Fruit fly (Drosophila melanogaster): Measurements from ENCODE around the gene P5cr.

P5cr gene

DNA sequence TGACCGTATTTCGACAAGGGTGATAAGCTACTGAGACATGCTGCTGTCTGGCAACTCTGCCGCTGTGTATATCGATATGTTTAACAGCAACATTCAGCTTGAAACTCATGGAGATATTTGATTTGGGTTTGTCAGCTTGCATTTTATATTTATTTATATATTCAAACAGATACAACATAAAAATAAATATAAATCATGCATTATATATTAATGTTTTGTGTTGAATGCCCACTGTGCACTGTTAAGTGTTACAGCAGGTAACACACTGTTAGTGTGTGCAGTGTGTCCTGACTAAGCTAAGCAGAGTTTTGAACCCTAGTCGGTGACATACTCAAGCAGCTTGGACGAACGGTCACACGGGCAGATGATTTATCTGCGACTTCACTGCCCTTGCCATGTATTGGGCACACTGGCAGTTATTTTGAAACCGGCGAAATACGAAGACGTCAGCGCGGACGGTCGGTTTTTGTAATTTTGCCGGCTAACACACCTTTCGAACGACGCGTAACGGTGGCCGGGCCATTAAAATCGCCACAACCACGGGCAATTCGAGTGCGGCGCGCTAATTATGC lies 45.0 kb upstream of the P5cr start, which contains the start of the genes snRNP-U1-C and gukh (continued):
- peak; percentile 35 for TF ChIP-seq Poxn (GFP tag; IDR thresholded peaks at IDR 0.05)
- peak; percentile 84 for TF ChIP-seq sens-2 (GFP tag; IDR thresholded peaks at IDR 0.05)
- TF ChIP-seq Camta (GFP tag; optimal IDR thresholded peaks at IDR 0.05): no peak
- peak; percentile 61 for TF ChIP-seq dati (GFP tag; IDR thresholded peaks at IDR 0.05)
- TF ChIP-seq CG12219 (GFP tag; optimal IDR thresholded peaks at IDR 0.05): peak; percentile 61
- peak; percentile 66 for TF ChIP-seq twi (tag; optimal IDR thresholded peaks at IDR 0.05)
- 0 out of 2 replicates have a peak, but pooled peaks have one; percentile 24 for TF ChIP-seq sim (GFP tag; IDR thresholded peaks at IDR 0.05)
- TF ChIP-seq CG17385 (GFP tag; optimal IDR thresholded peaks at IDR 0.05): peak; percentile 67
- no peak for TF ChIP-seq D (optimal IDR thresholded peaks at IDR 0.05)
- TF ChIP-seq D (GFP tag; optimal IDR thresholded peaks at IDR 0.05): peak; percentile 53
- TF ChIP-seq ttk (GFP tag; IDR thresholded peaks at IDR 0.05): peak; percentile 73
- TF ChIP-seq CG6854 (GFP tag; optimal IDR thresholded peaks at IDR 0.05): peak; percentile 18
- TF ChIP-seq CG2889 (GFP tag; IDR thresholded peaks at IDR 0.05): peak; percentile 86
- peak; percentile 85 for TF ChIP-seq trem (tag; optimal IDR thresholded peaks at IDR 0.05)
- peak; percentile 25 for TF ChIP-seq grn (GFP tag; optimal IDR thresholded peaks at IDR 0.05)
- TF ChIP-seq ara (GFP tag; IDR thresholded peaks at IDR 0.05): no peak
- peak; percentile 91 for TF ChIP-seq Xrp1 (GFP tag; IDR thresholded peaks at IDR 0.05)
- peak; percentile 75; the same call in 2 of the 3 replicates for TF ChIP-seq otp (GFP tag; IDR thresholded peaks at IDR 0.05)
- TF ChIP-seq toy (GFP tag; IDR thresholded peaks at IDR 0.05): 0 out of 2 replicates have a peak, but pooled peaks have one; percentile 33
- TF ChIP-seq CG16863 (GFP tag; optimal IDR thresholded peaks at IDR 0.05): peak; percentile 11
- TF ChIP-seq so (GFP tag; IDR thresholded peaks at IDR 0.05): peak; percentile 87
- peak; percentile 82 for TF ChIP-seq esg (GFP tag; conservative IDR thresholded peaks at IDR 0.05)
- TF ChIP-seq stc (GFP tag; IDR thresholded peaks at IDR 0.05): peak; percentile 77; the same call in 1 of the 2 replicates
- TF ChIP-seq CG16813 (GFP tag; IDR thresholded peaks at IDR 0.05; ENCODE audit: partially characterized antibody): peak; percentile 69; the same call in 2 of the 3 replicates
- TF ChIP-seq Stat92E (GFP tag; optimal IDR thresholded peaks at IDR 0.05): peak in 1 of 3 experiments; percentile 70
- peak; percentile 72 for TF ChIP-seq dmrt11E (tag; optimal IDR thresholded peaks at IDR 0.05)
- TF ChIP-seq HLH4C (GFP tag; IDR thresholded peaks at IDR 0.05; ENCODE audit: partially characterized antibody): peak; percentile 48; the same call in 1 of the 3 replicates
- TF ChIP-seq CG9727 (GFP tag; optimal IDR thresholded peaks at IDR 0.05): peak; percentile 76
- TF ChIP-seq NC2α (GFP tag; optimal IDR thresholded peaks at IDR 0.05): no peak
- peak; percentile 70 for TF ChIP-seq Abd-B (GFP tag; optimal IDR thresholded peaks at IDR 0.05)
- peak; percentile 39 for TF ChIP-seq CG4820 (GFP tag; optimal IDR thresholded peaks at IDR 0.05)
- TF ChIP-seq fru (optimal IDR thresholded peaks at IDR 0.05): no peak
- TF ChIP-seq danr (GFP tag; IDR thresholded peaks at IDR 0.05): peak; percentile 32; the same call in 1 of the 2 replicates
- TF ChIP-seq Chrac-16 (GFP tag; optimal IDR thresholded peaks at IDR 0.05): peak; percentile 82
- peak; percentile 82 for TF ChIP-seq lmd (GFP tag; IDR thresholded peaks at IDR 0.05)
- peak; percentile 64 for TF ChIP-seq wor (GFP tag; IDR thresholded peaks at IDR 0.05)
- TF ChIP-seq CG6689 (GFP tag; IDR thresholded peaks at IDR 0.05): peak; percentile 72
- peak; percentile 52 for TF ChIP-seq CG33213 (GFP tag; optimal IDR thresholded peaks at IDR 0.05)
- peak; percentile 77 for TF ChIP-seq bcd (GFP tag; optimal IDR thresholded peaks at IDR 0.05)
- TF ChIP-seq Bteb2 (GFP tag; optimal IDR thresholded peaks at IDR 0.05): peak; percentile 41
- TF ChIP-seq CG3995 (GFP tag; optimal IDR thresholded peaks at IDR 0.05): peak; percentile 25
- no peak; the same call in 2 of the 3 replicates for TF ChIP-seq z (GFP tag; IDR thresholded peaks at IDR 0.05)
- TF ChIP-seq CG12769 (tag; optimal IDR thresholded peaks at IDR 0.05): peak; percentile 91
- peak; percentile 80 for TF ChIP-seq ken (GFP tag; IDR thresholded peaks at IDR 0.05)
- peak in 1 of 2 experiments; percentile 71 for TF ChIP-seq insv (GFP tag; optimal IDR thresholded peaks at IDR 0.05)
- TF ChIP-seq CG33557 (GFP tag; optimal IDR thresholded peaks at IDR 0.05): peak; percentile 38
- TF ChIP-seq trh (GFP tag; optimal IDR thresholded peaks at IDR 0.05): peak; percentile 61
- peak; percentile 44 for TF ChIP-seq HLH54F (GFP tag; optimal IDR thresholded peaks at IDR 0.05)
- TF ChIP-seq Blimp-1 (GFP tag; optimal IDR thresholded peaks at IDR 0.05): peak; percentile 77
- TF ChIP-seq kay (GFP tag; optimal IDR thresholded peaks at IDR 0.05): peak; percentile 47
- TF ChIP-seq her (GFP tag; optimal IDR thresholded peaks at IDR 0.05): peak; percentile 11
